Worm (Caenorhabditis elegans) whole organism, late embryonic: ENCODE results near the gene twk-44.

Experiments used
- C38D4.7 ChIP-seq: fragments of 200-800 bp; sonication (Bioruptor generic); optimal IDR thresholded peaks from 2 replicates; lab custom pipeline; 2018; ENCODE audit warnings: mild to moderate bottlenecking, missing genetic modification characterization, moderate library complexity, missing compliant biosample characterization
- K02D7.2 ChIP-seq: sonication (generic microtip); optimal IDR thresholded peaks from 2 replicates; lab custom pipeline; 2017; ENCODE audit warnings: mild to moderate bottlenecking, missing genetic modification characterization, missing compliant biosample characterization
- T23F11.4 ChIP-seq: fragments of 200-800 bp; sonication (Bioruptor generic); optimal IDR thresholded peaks from 2 replicates; lab custom pipeline; 2018; ENCODE audit warnings: mild to moderate bottlenecking, missing genetic modification characterization, missing compliant biosample characterization
- Y22D7AL.16 ChIP-seq: sonication (generic microtip); optimal IDR thresholded peaks from 2 replicates; lab custom pipeline; 2016; ENCODE audit warnings: missing genetic modification characterization, missing compliant biosample characterization
- ama-1 ChIP-seq: fragments of 150-350 bp; optimal IDR thresholded peaks from 2 replicates; lab custom pipeline; 2014
- ceh-14 ChIP-seq: sonication (generic microtip); optimal IDR thresholded peaks from 2 replicates; lab custom pipeline; 2016; ENCODE audit warnings: missing genotype, missing genetic modification characterization, missing compliant biosample characterization
- ceh-18 ChIP-seq: sonication (generic microtip); optimal IDR thresholded peaks from 2 replicates; lab custom pipeline; 2016; ENCODE audit warnings: missing genetic modification characterization, missing compliant biosample characterization
- ceh-19 ChIP-seq: fragments of 200-800 bp; sonication (Bioruptor generic); optimal IDR thresholded peaks from 2 replicates; lab custom pipeline; 2018; ENCODE audit warnings: mild to moderate bottlenecking, missing genetic modification characterization, missing compliant biosample characterization
- ceh-31 ChIP-seq: sonication (generic microtip); optimal IDR thresholded peaks from 2 replicates; lab custom pipeline; 2016; ENCODE audit warnings: missing genetic modification characterization, missing compliant biosample characterization
- ceh-34 ChIP-seq: sonication (generic microtip); optimal IDR thresholded peaks from 2 replicates; lab custom pipeline; 2016; ENCODE audit warnings: mild to moderate bottlenecking, missing genetic modification characterization, missing compliant biosample characterization
- ceh-6 ChIP-seq: fragments of 200-800 bp; sonication (Bioruptor generic); optimal IDR thresholded peaks from 2 replicates; lab custom pipeline; 2018; ENCODE audit warnings: mild to moderate bottlenecking, missing genetic modification characterization, missing compliant biosample characterization
- che-1 ChIP-seq: sonication (generic microtip); optimal IDR thresholded peaks from 2 replicates; lab custom pipeline; 2016; ENCODE audit warnings: mild to moderate bottlenecking, missing genetic modification characterization, missing compliant biosample characterization
- dve-1 ChIP-seq: sonication (generic microtip); optimal IDR thresholded peaks from 2 replicates; lab custom pipeline; 2017; ENCODE audit warnings: antibody characterized with exemption, mild to moderate bottlenecking, missing genetic modification characterization, missing compliant biosample characterization
- elt-2 ChIP-seq: sonication (generic microtip); optimal IDR thresholded peaks from 2 replicates; lab custom pipeline; 2016; ENCODE audit warnings: missing genetic modification reagents, missing genetic modification characterization, missing compliant biosample characterization
- eyg-1 ChIP-seq: sonication (generic microtip); optimal IDR thresholded peaks from 2 replicates; lab custom pipeline; 2016; ENCODE audit warnings: missing genotype, missing genetic modification characterization, missing compliant biosample characterization
- gmeb-2 ChIP-seq: sonication (generic microtip); optimal IDR thresholded peaks from 2 replicates; lab custom pipeline; 2016; ENCODE audit warnings: missing genetic modification characterization, inconsistent platforms, missing compliant biosample characterization
- hlh-13 ChIP-seq: fragments of 200-800 bp; sonication (Bioruptor generic); optimal IDR thresholded peaks from 2 replicates; lab custom pipeline; 2018; ENCODE audit warnings: mild to moderate bottlenecking, missing genetic modification characterization, missing compliant biosample characterization
- hlh-6 ChIP-seq: sonication (generic microtip); optimal IDR thresholded peaks from 2 replicates; lab custom pipeline; 2016; ENCODE audit warnings: missing genotype, missing genetic modification characterization, missing compliant biosample characterization
- hlh-8 ChIP-seq: sonication (generic microtip); optimal IDR thresholded peaks from 2 replicates; lab custom pipeline; 2016; ENCODE audit warnings: missing genotype, missing genetic modification characterization, missing compliant biosample characterization
- lim-6 ChIP-seq: sonication (generic microtip); optimal IDR thresholded peaks from 2 replicates; lab custom pipeline; 2016; ENCODE audit warnings: missing genetic modification characterization, missing compliant biosample characterization
- lin-11 ChIP-seq: fragments of 200-800 bp; sonication (Bioruptor generic); optimal IDR thresholded peaks from 2 replicates; lab custom pipeline; 2018; ENCODE audit warnings: mild to moderate bottlenecking, missing genetic modification characterization, missing compliant biosample characterization
- nfya-1 ChIP-seq: sonication (generic microtip); optimal IDR thresholded peaks from 2 replicates; lab custom pipeline; 2017; ENCODE audit warnings: missing genetic modification characterization, mild to moderate bottlenecking, missing compliant biosample characterization, antibody characterized with exemption, moderate library complexity
- npax-4 ChIP-seq: sonication (generic microtip); optimal IDR thresholded peaks from 2 replicates; lab custom pipeline; 2016; ENCODE audit warnings: missing genetic modification characterization, missing compliant biosample characterization
- odd-2 ChIP-seq: sonication (generic microtip); optimal IDR thresholded peaks from 2 replicates; lab custom pipeline; 2017; ENCODE audit warnings: antibody characterized with exemption, mild to moderate bottlenecking, missing genetic modification characterization, missing compliant biosample characterization
- pat-9 ChIP-seq: fragments of 200-800 bp; sonication (Bioruptor generic); optimal IDR thresholded peaks from 2 replicates; lab custom pipeline; 2018; ENCODE audit warnings: mild to moderate bottlenecking, missing genetic modification characterization, moderate library complexity, missing compliant biosample characterization
- pha-2 ChIP-seq: sonication (generic microtip); optimal IDR thresholded peaks from 2 replicates; lab custom pipeline; 2017; ENCODE audit warnings: mild to moderate bottlenecking, missing genetic modification characterization, missing compliant biosample characterization
- rnt-1 ChIP-seq: sonication (generic microtip); optimal IDR thresholded peaks from 2 replicates; lab custom pipeline; 2016; ENCODE audit warnings: missing genetic modification characterization, missing compliant biosample characterization
- sdc-2 ChIP-seq: sonication (generic microtip); optimal IDR thresholded peaks from 2 replicates; lab custom pipeline; 2016; ENCODE audit warnings: missing genotype, missing genetic modification characterization, missing compliant biosample characterization
- sox-4 ChIP-seq: sonication (generic microtip); optimal IDR thresholded peaks from 2 replicates; lab custom pipeline; 2017; ENCODE audit warnings: mild to moderate bottlenecking, missing genetic modification characterization, inconsistent platforms, missing compliant biosample characterization
- syd-9 ChIP-seq: sonication (generic microtip); optimal IDR thresholded peaks from 2 replicates; lab custom pipeline; 2016; ENCODE audit warnings: mild to moderate bottlenecking, missing genetic modification characterization, moderate library complexity, missing compliant biosample characterization
- tbx-2 ChIP-seq: sonication (generic microtip); optimal IDR thresholded peaks from 2 replicates; lab custom pipeline; 2016; ENCODE audit warnings: missing genetic modification characterization, missing compliant biosample characterization
- unc-42 ChIP-seq: sonication (generic microtip); optimal IDR thresholded peaks from 2 replicates; lab custom pipeline; 2016; ENCODE audit warnings: missing genotype, missing genetic modification characterization, missing compliant biosample characterization
- unc-55 ChIP-seq: sonication (generic microtip); optimal IDR thresholded peaks from 2 replicates; lab custom pipeline; 2017; ENCODE audit warnings: missing biosample characterization, missing genetic modification reagents, missing genetic modification characterization
- zip-5 ChIP-seq: sonication (generic microtip); optimal IDR thresholded peaks from 2 replicates; lab custom pipeline; 2016; ENCODE audit warnings: missing genetic modification characterization, missing compliant biosample characterization
- ztf-16 ChIP-seq: sonication (generic microtip); optimal IDR thresholded peaks from 2 replicates; lab custom pipeline; 2017; ENCODE audit warnings: missing genetic modification characterization, missing compliant biosample characterization

The twk-44 gene

DNA sequence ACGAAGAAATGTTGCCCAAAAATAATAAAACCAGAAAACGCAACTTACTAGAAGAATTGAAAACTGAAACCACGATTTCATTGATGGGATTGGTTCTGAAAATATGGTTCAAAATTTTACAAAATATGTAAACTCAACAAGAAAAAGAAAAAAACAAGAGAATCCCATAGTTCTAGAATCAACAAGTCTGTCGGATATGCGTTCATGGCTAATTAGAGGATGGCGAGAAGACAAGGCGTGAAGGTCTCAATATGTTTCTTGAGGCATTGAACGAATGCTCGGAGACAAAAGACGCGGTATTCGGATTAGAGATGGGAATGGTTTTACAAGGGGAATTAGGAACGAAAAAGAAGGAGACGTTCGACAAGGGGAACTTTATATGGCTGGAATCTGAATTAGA lies 23.8 kb upstream of the twk-44 start, which contains the start of gene cutl-11:
TSS of gene cutl-11 (minus strand) at position 101 of the 400 bp plus-strand sequence.
- TF ChIP-seq dve-1 (tag; lab: Kevin White, UChicago) (no peak), lin-11 (tag; lab: Kevin White, UChicago) (no peak), pha-2 (tag; lab: Kevin White, UChicago) (no peak), npax-4 (tag; lab: Kevin White, UChicago) (no peak), gmeb-2 (tag; lab: Kevin White, UChicago) (no peak), hlh-6 (tag; lab: Kevin White, UChicago) (no peak), odd-2 (no peak), zip-5 (tag; lab: Kevin White, UChicago) (no peak), ama-1 (lab: Kevin White, UChicago) (no peak), eyg-1 (tag; lab: Kevin White, UChicago) (no peak)

DNA sequence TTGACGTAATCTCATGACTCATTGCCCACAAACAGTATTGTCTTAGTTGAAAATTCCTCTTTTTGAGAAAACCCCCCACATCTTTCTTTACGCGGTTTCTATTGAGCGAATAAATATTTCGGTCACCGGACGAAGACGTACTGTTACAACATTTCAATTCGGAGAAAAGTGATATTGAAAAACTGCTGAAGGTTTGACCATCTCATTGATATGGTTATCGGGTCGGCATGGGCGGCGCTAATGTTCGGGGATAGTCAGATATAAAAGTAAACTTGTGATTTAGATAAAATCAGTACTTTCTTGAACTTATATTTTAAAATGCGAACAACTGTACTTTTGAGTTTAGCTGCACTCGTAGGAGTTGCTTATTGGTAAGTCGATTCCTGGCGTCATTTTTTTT lies 20.3 kb upstream of the twk-44 start, which contains the start of gene T04F8.8:
TSS of gene T04F8.8 (plus strand) at position 301 of the 400 bp plus-strand sequence.
- TF ChIP-seq unc-55 (GFP tag; lab: Kevin White, UChicago) (no peak), lim-6 (tag; lab: Kevin White, UChicago) (no peak), syd-9 (tag; lab: Kevin White, UChicago) (no peak), nfya-1 (tag; lab: Kevin White, UChicago) (no peak)

DNA sequence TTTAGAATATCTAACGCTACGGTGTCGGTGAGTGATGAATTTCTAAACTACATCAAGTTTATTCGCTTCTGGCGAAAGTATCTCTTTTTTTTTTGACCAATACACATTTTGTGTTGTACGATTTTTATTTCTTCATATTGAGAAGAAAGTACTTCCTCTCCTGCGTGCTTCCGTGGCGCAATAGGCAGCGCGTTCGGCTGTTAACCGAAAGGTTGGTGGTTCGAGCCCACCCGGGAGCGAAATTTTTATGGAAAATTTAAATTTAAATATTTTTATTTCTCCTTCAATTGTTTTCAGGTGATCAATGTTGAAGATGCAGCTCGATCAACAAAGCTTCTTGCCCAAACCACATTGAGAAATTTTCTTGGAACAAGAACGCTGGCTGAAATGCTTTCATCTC lies 18.6 kb upstream of the twk-44 start:
- TF ChIP-seq elt-2 (tag; lab: Kevin White, UChicago), result peak; percentile 24
- no peak for TF ChIP-seq T23F11.4 (GFP tag; lab: Kevin White, UChicago)
- TF ChIP-seq ceh-34 (tag; lab: Kevin White, UChicago), result no peak
- no peak for TF ChIP-seq ztf-16

DNA sequence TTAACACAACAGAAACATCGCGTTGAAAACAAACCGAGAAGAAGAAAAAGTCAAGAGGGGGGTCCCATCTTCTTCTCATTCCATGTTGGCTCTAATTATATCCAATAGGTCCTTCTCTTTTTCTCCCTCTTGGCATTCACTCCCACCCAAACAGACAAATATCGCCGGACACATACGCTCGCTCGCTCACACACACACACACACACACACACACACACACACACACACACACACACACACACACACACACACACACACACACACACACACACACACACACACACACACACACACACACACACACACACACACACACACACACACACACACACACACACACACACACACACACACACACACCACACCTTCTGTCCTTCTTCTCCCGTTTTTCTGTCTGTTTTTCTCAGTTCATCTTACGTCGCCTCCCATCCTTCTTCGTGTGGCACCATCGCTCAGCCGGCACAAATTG lies 16.9 kb upstream of the twk-44 start, which contains the start of gene sto-4:
TSS of gene sto-4 (plus strand) at position 360 of the 469 bp plus-strand sequence.
- TF ChIP-seq rnt-1 (tag; lab: Kevin White, UChicago), result peak; percentile 0
- TF ChIP-seq pat-9 (tag; lab: Kevin White, UChicago), result peak; percentile 78
- TF ChIP-seq ztf-16, result peak; percentile 34
- TF ChIP-seq ceh-14, result peak; percentile 58
- peak; percentile 70 for TF ChIP-seq hlh-13 (GFP tag; lab: Kevin White, UChicago)
- peak; percentile 53 for TF ChIP-seq sox-4 (tag; lab: Kevin White, UChicago)
- peak; percentile 48 for TF ChIP-seq elt-2 (tag; lab: Kevin White, UChicago)
- TF ChIP-seq unc-42, result peak; percentile 77
- peak; percentile 87 for TF ChIP-seq ceh-19 (GFP tag; lab: Kevin White, UChicago)
- TF ChIP-seq pha-2 (tag; lab: Kevin White, UChicago), result peak; percentile 67
- peak; percentile 72 for TF ChIP-seq tbx-2 (tag; lab: Kevin White, UChicago)
- peak; percentile 71 for TF ChIP-seq C38D4.7 (GFP tag; lab: Kevin White, UChicago)
- peak; percentile 68 for TF ChIP-seq ceh-31 (tag; lab: Kevin White, UChicago)
- peak; percentile 77 for TF ChIP-seq ceh-6
- TF ChIP-seq hlh-8 (tag; lab: Kevin White, UChicago), result peak; percentile 8
- TF ChIP-seq T23F11.4 (GFP tag; lab: Kevin White, UChicago), result peak; percentile 67
- peak; percentile 67 for TF ChIP-seq ceh-18 (tag; lab: Kevin White, UChicago)
- TF ChIP-seq che-1 (tag; lab: Kevin White, UChicago), result peak; percentile 69
- peak; percentile 32 for TF ChIP-seq sdc-2 (tag; lab: Kevin White, UChicago)
- peak; percentile 66 for TF ChIP-seq K02D7.2 (tag; lab: Kevin White, UChicago)
- peak; percentile 61 for TF ChIP-seq Y22D7AL.16 (tag; lab: Kevin White, UChicago)
- peak; percentile 76 for TF ChIP-seq gmeb-2 (tag; lab: Kevin White, UChicago)
- peak; percentile 55 for TF ChIP-seq lin-11 (tag; lab: Kevin White, UChicago)
